Fruit fly (Drosophila melanogaster) whole organism, embryonic: ENCODE data around the gene CG12009.

Source experiments
- CG10209 ChIP-seq: fragments of 200-800 bp; sonication (Bioruptor generic); optimal IDR thresholded peaks from 3 replicates; lab custom pipeline; 2017; ENCODE audit warnings: missing biosample characterization, mild to moderate bottlenecking, missing genetic modification characterization, missing genetic modification reagents
- CG10543 ChIP-seq: fragments of 200-800 bp; sonication (Bioruptor generic); optimal IDR thresholded peaks from 3 replicates; lab custom pipeline; 2017; ENCODE audit warnings: missing biosample characterization, mild to moderate bottlenecking, missing genetic modification characterization, moderate library complexity
- CG10654 ChIP-seq: fragments of 200-800 bp; sonication (Bioruptor generic); optimal IDR thresholded peaks from 2 replicates; lab custom pipeline; 2016; ENCODE audit warnings: missing biosample characterization, missing genetic modification characterization
- CG12219 ChIP-seq: fragments of 200-800 bp; sonication (Bioruptor generic); optimal IDR thresholded peaks from 3 replicates; lab custom pipeline; 2018; ENCODE audit warnings: missing biosample characterization, mild to moderate bottlenecking, missing genetic modification characterization
- CG1233 ChIP-seq: fragments of 200-800 bp; sonication (Bioruptor generic); optimal IDR thresholded peaks from 4 replicates; lab custom pipeline; 2018; ENCODE audit warnings: missing biosample characterization, mild to moderate bottlenecking, missing genetic modification characterization
- CG12744 ChIP-seq: fragments of 200-800 bp; sonication (Bioruptor generic); optimal IDR thresholded peaks from 2 replicates; lab custom pipeline; 2016; ENCODE audit warnings: missing biosample characterization, missing genetic modification characterization
- CG14050 ChIP-seq: fragments of 200-800 bp; sonication (Bioruptor generic); IDR thresholded peaks from 3 replicates; pipeline ENCODE4 v1.3.6; 2022; ENCODE audit warnings: missing biosample characterization, missing genetic modification characterization
- CG15601 ChIP-seq: fragments of 200-800 bp; sonication (Bioruptor generic); optimal IDR thresholded peaks from 3 replicates; lab custom pipeline; 2019; ENCODE audit warnings: missing biosample characterization, mild to moderate bottlenecking, missing genetic modification characterization, moderate library complexity
- CG15696 ChIP-seq: fragments of 200-800 bp; sonication (Bioruptor generic); optimal IDR thresholded peaks from 2 replicates; lab custom pipeline; 2019; ENCODE audit warnings: missing biosample characterization, mild to moderate bottlenecking, missing genetic modification characterization, moderate library complexity
- CG17328 ChIP-seq: fragments of 200-800 bp; sonication (Bioruptor generic); IDR thresholded peaks from 2 replicates; pipeline ENCODE4 v1.3.6; 2022; ENCODE audit warnings: missing biosample characterization, missing genetic modification characterization
- CG17829 ChIP-seq: fragments of 200-800 bp; optimal IDR thresholded peaks from 2 replicates; lab custom pipeline; 2019; ENCODE audit warnings: missing biosample characterization, mild to moderate bottlenecking, missing genetic modification characterization, moderate library complexity
- CG18599 ChIP-seq: fragments of 200-800 bp; sonication (Bioruptor generic); optimal IDR thresholded peaks from 3 replicates; lab custom pipeline; 2017; ENCODE audit warnings: missing biosample characterization, missing genetic modification characterization, mild to moderate bottlenecking, moderate library complexity, missing genetic modification reagents
- CG2678 ChIP-seq: fragments of 200-800 bp; sonication (Bioruptor generic); optimal IDR thresholded peaks from 3 replicates; lab custom pipeline; 2019; ENCODE audit warnings: missing biosample characterization, mild to moderate bottlenecking, missing genetic modification characterization, moderate library complexity
- CG3163 ChIP-seq: fragments of 200-800 bp; sonication (Bioruptor generic); optimal IDR thresholded peaks from 3 replicates; lab custom pipeline; 2016; ENCODE audit warnings: missing biosample characterization, missing genetic modification characterization
- CG3838 ChIP-seq: fragments of 200-800 bp; sonication (Bioruptor generic); optimal IDR thresholded peaks from 3 replicates; lab custom pipeline; 2016; ENCODE audit warnings: missing biosample characterization, missing genetic modification characterization
- CG5180 ChIP-seq: fragments of 200-800 bp; sonication (Bioruptor generic); optimal IDR thresholded peaks from 3 replicates; lab custom pipeline; 2017; ENCODE audit warnings: missing biosample characterization, missing genetic modification characterization, mild to moderate bottlenecking, moderate library complexity, missing genetic modification reagents
- CG6689 ChIP-seq: fragments of 200-800 bp; sonication (Bioruptor generic); IDR thresholded peaks from 2 replicates; pipeline ENCODE4 v1.3.6; 2022; ENCODE audit warnings: missing biosample characterization, missing genetic modification characterization
- CG7357 ChIP-seq: fragments of 200-800 bp; sonication (Bioruptor generic); IDR thresholded peaks from 3 replicates; pipeline ENCODE4 v1.3.6; 2022; ENCODE audit warnings: missing biosample characterization, missing genetic modification characterization
- D19A ChIP-seq: fragments of 200-800 bp; optimal IDR thresholded peaks from 3 replicates; lab custom pipeline; 2019; ENCODE audit warnings: missing biosample characterization, mild to moderate bottlenecking, missing genetic modification characterization, moderate library complexity
- Dad ChIP-seq: fragments of 200-800 bp; sonication (Bioruptor generic); optimal IDR thresholded peaks from 3 replicates; lab custom pipeline; 2016; ENCODE audit warnings: missing biosample characterization, missing genetic modification characterization
- Dip2 ChIP-seq: fragments of 200-800 bp; sonication (Bioruptor generic); IDR thresholded peaks from 2 replicates; pipeline ENCODE4 v1.3.6; 2022; ENCODE audit warnings: missing biosample characterization, missing genetic modification characterization
- Doc2 ChIP-seq: fragments of 200-800 bp; sonication (Bioruptor generic); IDR thresholded peaks from 2 replicates; pipeline ENCODE4 v1.3.6; 2022; ENCODE audit warnings: missing biosample characterization, missing genetic modification characterization
- Doc3 ChIP-seq: fragments of 200-800 bp; sonication (Bioruptor generic); IDR thresholded peaks from 3 replicates; pipeline ENCODE4 v1.3.6; 2022; ENCODE audit warnings: missing biosample characterization, missing genetic modification characterization; ENCODE audit not compliant: partially characterized antibody
- H2.0 ChIP-seq: fragments of 200-800 bp; sonication (Bioruptor generic); IDR thresholded peaks from 2 replicates; pipeline ENCODE4 v1.3.6; 2022; ENCODE audit warnings: missing biosample characterization, missing genetic modification characterization
- Hey ChIP-seq: fragments of 200-800 bp; sonication (Bioruptor generic); optimal IDR thresholded peaks from 3 replicates; lab custom pipeline; 2018; ENCODE audit warnings: missing biosample characterization, mild to moderate bottlenecking, missing genetic modification characterization
- Nf-YA ChIP-seq: fragments of 200-800 bp; sonication (Bioruptor generic); IDR thresholded peaks from 2 replicates; pipeline ENCODE4 v1.3.6; 2022; ENCODE audit warnings: missing biosample characterization, missing genetic modification characterization
- NfI ChIP-seq: fragments of 200-800 bp; sonication (Bioruptor generic); optimal IDR thresholded peaks from 3 replicates; lab custom pipeline; 2018; ENCODE audit warnings: missing biosample characterization, mild to moderate bottlenecking, missing genetic modification characterization, moderate library complexity
- Ptx1 ChIP-seq: fragments of 200-800 bp; sonication (Bioruptor generic); IDR thresholded peaks from 2 replicates; pipeline ENCODE4 v1.3.6; 2022; ENCODE audit warnings: missing biosample characterization, missing genetic modification characterization
- Scr ChIP-seq: fragments of 200-800 bp; sonication (Bioruptor generic); IDR thresholded peaks from 2 replicates; pipeline ENCODE4 v1.3.6; 2022; ENCODE audit warnings: missing biosample characterization, missing genetic modification characterization; ENCODE audit not compliant: partially characterized antibody
- YL-1 ChIP-seq: fragments of 200-800 bp; sonication (Bioruptor generic); optimal IDR thresholded peaks from 3 replicates; lab custom pipeline; 2017; ENCODE audit warnings: missing biosample characterization, mild to moderate bottlenecking, missing genetic modification characterization
- az2 ChIP-seq: fragments of 200-800 bp; sonication (Bioruptor generic); optimal IDR thresholded peaks from 3 replicates; lab custom pipeline; 2016; ENCODE audit warnings: missing biosample characterization, missing genetic modification characterization
- bcd ChIP-seq: fragments of 200-800 bp; sonication (Bioruptor generic); optimal IDR thresholded peaks from 2 replicates; lab custom pipeline; 2017; ENCODE audit warnings: missing biosample characterization, mild to moderate bottlenecking, missing genetic modification characterization
- bowl ChIP-seq: fragments of 200-800 bp; sonication (Bioruptor generic); IDR thresholded peaks from 2 replicates; pipeline ENCODE4 v1.3.6; 2022; ENCODE audit warnings: missing biosample characterization, missing genetic modification characterization
- corto ChIP-seq: fragments of 200-800 bp; sonication (Bioruptor generic); optimal IDR thresholded peaks from 2 replicates; lab custom pipeline; 2016; ENCODE audit warnings: missing biosample characterization, mild to moderate bottlenecking, missing genetic modification characterization, moderate library complexity
- croc ChIP-seq: fragments of 200-800 bp; sonication (Bioruptor generic); conservative IDR thresholded peaks from 3 replicates; pipeline ENCODE4 v1.3.6; 2022; ENCODE audit warnings: missing biosample characterization, missing genetic modification characterization
- eve ChIP-seq, 2 experiments: fragments of >200 bp; optimal IDR thresholded peaks; 2 replicates each; lab custom pipeline; 2017; ENCODE audit warnings: missing biosample characterization in 2 of 2, missing genetic modification characterization in 2 of 2
- eyg ChIP-seq: fragments of 200-800 bp; sonication (Bioruptor generic); optimal IDR thresholded peaks from 3 replicates; lab custom pipeline; 2016; ENCODE audit warnings: missing biosample characterization, missing genetic modification characterization
- fru ChIP-seq: fragments of >200 bp; optimal IDR thresholded peaks from 2 replicates; lab custom pipeline; 2017
- gem ChIP-seq: fragments of 200-800 bp; sonication (Bioruptor generic); optimal IDR thresholded peaks from 2 replicates; lab custom pipeline; 2019; ENCODE audit warnings: missing biosample characterization, mild to moderate bottlenecking, missing genetic modification characterization, moderate library complexity
- hkb ChIP-seq, 2 experiments: fragments of 200-800 bp in 1 of 2; fragments of >200 bp in 1 of 2; sonication (Bioruptor generic) in 1 of 2; IDR thresholded peaks in 1 of 2; optimal IDR thresholded peaks in 1 of 2; 2 replicates each; pipeline versions ENCODE4 v1.3.6 to Lab custom; 2017 to 2022; ENCODE audit warnings: missing biosample characterization in 1 of 2, missing genetic modification characterization in 1 of 2
- jumu ChIP-seq: fragments of 200-800 bp; sonication (Bioruptor generic); optimal IDR thresholded peaks from 3 replicates; lab custom pipeline; 2016; ENCODE audit warnings: missing biosample characterization, missing genetic modification characterization
- kay ChIP-seq: fragments of 200-800 bp; sonication (Bioruptor generic); optimal IDR thresholded peaks from 2 replicates; lab custom pipeline; 2016; ENCODE audit warnings: missing biosample characterization, missing genetic modification characterization
- lmd ChIP-seq: fragments of 200-800 bp; sonication (Bioruptor generic); IDR thresholded peaks from 2 replicates; pipeline ENCODE4 v1.3.6; 2022; ENCODE audit warnings: missing biosample characterization, missing genetic modification characterization
- p53 ChIP-seq: fragments of 200-800 bp; sonication (Bioruptor generic); optimal IDR thresholded peaks from 2 replicates; lab custom pipeline; 2016; ENCODE audit warnings: missing biosample characterization, missing genetic modification characterization
- sens ChIP-seq: fragments of 200-800 bp; sonication (Bioruptor generic); peaks from one replicate; lab custom pipeline; 2016; ENCODE audit warnings: missing biosample characterization, missing genetic modification characterization
- sr ChIP-seq: fragments of 200-800 bp; sonication (Bioruptor generic); IDR thresholded peaks from 3 replicates; pipeline ENCODE4 v1.3.6; 2022; ENCODE audit warnings: missing biosample characterization, missing genetic modification characterization
- unc-4 ChIP-seq: fragments of 200-800 bp; sonication (Bioruptor generic); IDR thresholded peaks from 2 replicates; pipeline ENCODE4 v1.3.6; 2022; ENCODE audit warnings: missing biosample characterization, missing genetic modification characterization; ENCODE audit not compliant: partially characterized antibody
- unpg ChIP-seq: fragments of 200-800 bp; sonication (Bioruptor generic); optimal IDR thresholded peaks from 3 replicates; lab custom pipeline; 2018; ENCODE audit warnings: missing biosample characterization, mild to moderate bottlenecking, missing genetic modification characterization, moderate library complexity
- z ChIP-seq: fragments of 200-800 bp; sonication (Bioruptor generic); IDR thresholded peaks from 3 replicates; pipeline ENCODE4 v1.3.6; 2022; ENCODE audit warnings: missing biosample characterization, missing genetic modification characterization

CG12009 gene

DNA sequence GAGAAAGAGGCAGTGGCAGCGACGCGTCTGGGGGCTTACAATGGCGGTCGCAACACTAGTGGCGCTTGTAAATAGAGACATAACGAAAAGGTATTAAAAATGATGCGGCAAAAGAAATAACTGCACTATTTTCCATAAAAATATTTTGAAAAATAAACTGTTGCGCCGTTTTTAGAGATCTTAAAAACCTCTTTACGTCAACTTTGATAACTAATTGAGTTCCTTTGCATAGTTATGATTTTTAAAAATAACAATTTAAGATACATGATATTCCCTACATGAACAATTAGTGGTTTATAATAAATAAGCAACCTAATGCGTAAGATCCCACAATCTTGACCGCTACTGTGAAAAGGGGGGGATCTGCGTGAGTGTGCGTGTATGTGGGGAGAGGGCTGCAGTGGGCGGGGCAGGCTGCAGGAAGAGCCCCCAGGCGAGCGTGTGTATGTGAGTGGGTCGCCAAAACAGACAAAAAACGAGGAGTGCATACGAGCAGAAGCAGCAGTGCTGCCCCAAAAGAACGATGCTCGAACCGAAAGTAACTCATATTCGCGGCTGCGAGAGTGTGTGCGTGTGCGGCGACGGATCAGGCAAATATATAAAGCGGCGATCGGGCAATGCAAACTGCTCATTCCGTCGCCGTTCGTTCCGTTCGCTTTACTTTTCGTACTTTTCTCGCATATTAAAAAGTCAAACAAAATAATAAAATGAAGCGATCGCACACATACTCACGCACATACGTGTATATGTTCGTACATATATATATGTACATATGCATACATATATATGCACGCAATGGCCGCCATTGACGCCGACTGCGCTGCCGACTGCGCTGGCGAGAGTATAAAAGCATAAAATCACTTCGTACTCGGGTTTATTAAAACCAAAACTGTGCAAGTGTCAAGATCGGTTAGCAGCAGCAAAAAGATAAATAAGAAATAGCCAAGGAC lies 42.3 kb upstream of the CG12009 start (continued):
- TF ChIP-seq z (no peak), CG3838 (GFP tag; lab: Kevin White, UChicago) (no peak), CG3163 (GFP tag; lab: Kevin White, UChicago) (no peak), hkb (optimal IDR thresholded peaks at IDR 0.05; lab: Kevin White, UChicago) (no peak), hkb (GFP tag; IDR thresholded peaks at IDR 0.05; lab: Robert Waterston, UW) (peak; percentile 54; the same call in 1 of the 2 replicates), p53 (GFP tag; lab: Kevin White, UChicago) (no peak), Doc3 (GFP tag; lab: Robert Waterston, UW) (no peak), Dip2 (no peak), D19A (tag; lab: Kevin White, UChicago) (peak; percentile 19), CG1233 (peak; percentile 28), unpg (GFP tag; lab: Kevin White, UChicago) (peak; percentile 21), kay (GFP tag; lab: Kevin White, UChicago) (no peak), CG10209 (peak; percentile 46), Nf-YA (GFP tag; lab: Robert Waterston, UW) (no peak), sr (no peak), Hey (tag; lab: Kevin White, UChicago) (no peak), lmd (GFP tag; lab: Robert Waterston, UW) (peak; percentile 33; the same call in 1 of the 2 replicates), croc (GFP tag; lab: Robert Waterston, UW) (no peak), Dad (no peak), NfI (peak; percentile 48), CG18599 (GFP tag; lab: Kevin White, UChicago) (peak; percentile 20), unc-4 (GFP tag; lab: Robert Waterston, UW) (no peak), CG12219 (GFP tag; lab: Kevin White, UChicago) (peak; percentile 38), fru (lab: Kevin White, UChicago) (no peak), CG10543 (GFP tag; lab: Kevin White, UChicago) (no peak), eve (GFP tag; optimal IDR thresholded peaks at IDR 0.05; lab: Kevin White, UChicago) (peak in 1 of 2 experiments; percentile 73), CG10654 (GFP tag; lab: Kevin White, UChicago) (no peak), CG6689 (GFP tag; lab: Robert Waterston, UW) (peak; percentile 41), H2.0 (GFP tag; lab: Robert Waterston, UW) (no peak), az2 (peak; percentile 56), corto (GFP tag; lab: Kevin White, UChicago) (peak; percentile 99), jumu (GFP tag; lab: Kevin White, UChicago) (no peak), eyg (GFP tag; lab: Kevin White, UChicago) (no peak), Doc2 (GFP tag; lab: Robert Waterston, UW) (no peak), CG2678 (tag; lab: Kevin White, UChicago) (peak; percentile 50), CG5180 (GFP tag; lab: Kevin White, UChicago) (no peak), bowl (no peak), CG14050 (GFP tag; lab: Robert Waterston, UW) (no peak), gem (tag; lab: Kevin White, UChicago) (peak; percentile 45), CG15696 (tag; lab: Kevin White, UChicago) (no peak), CG17829 (peak; percentile 21), Ptx1 (GFP tag; lab: Robert Waterston, UW) (no peak), CG17328 (no peak), CG12744 (GFP tag; lab: Kevin White, UChicago) (no peak), Scr (GFP tag; lab: Robert Waterston, UW) (no peak), sens (GFP tag; lab: Kevin White, UChicago) (no peak), YL-1 (no peak), bcd (GFP tag; lab: Kevin White, UChicago) (peak; percentile 43), CG15601 (tag; lab: Kevin White, UChicago) (peak; percentile 31), CG7357 (GFP tag; lab: Robert Waterston, UW) (0 out of 3 replicates have a peak, but pooled peaks have one; percentile 46)
